Fruit fly (Drosophila melanogaster): ENCODE results near the gene CG32547.

- TF ChIP-seq CG8478 (optimal IDR thresholded peaks at IDR 0.05) (no peak), CTCF (optimal IDR thresholded peaks at IDR 0.05) (no peak)
Observed at dm6 chrX:18440481-18440880, 38.8 kb downstream of the CG32547 start, which contains the start of gene CG32548.

Measured in S2 (cell line).